Fruit fly (Drosophila melanogaster) whole organism, embryonic: ENCODE results near the gene Spec2.

Source experiments
- Ada2b ChIP-seq: fragments of 200-800 bp; sonication (Bioruptor generic); IDR thresholded peaks from 2 replicates; pipeline ENCODE4 v1.3.6; 2022; ENCODE audit warnings: missing biosample characterization, missing genetic modification characterization
- CG12769 ChIP-seq: fragments of 200-800 bp; sonication (Bioruptor generic); optimal IDR thresholded peaks from 2 replicates; lab custom pipeline; 2019; ENCODE audit warnings: missing biosample characterization, mild to moderate bottlenecking, missing genetic modification characterization, moderate library complexity
- CG13775 ChIP-seq: fragments of 200-800 bp; sonication (Bioruptor generic); optimal IDR thresholded peaks from 3 replicates; lab custom pipeline; 2017; ENCODE audit warnings: missing biosample characterization, mild to moderate bottlenecking, missing genetic modification characterization
- CG14050 ChIP-seq: fragments of 200-800 bp; sonication (Bioruptor generic); IDR thresholded peaks from 3 replicates; pipeline ENCODE4 v1.3.6; 2022; ENCODE audit warnings: missing biosample characterization, missing genetic modification characterization
- CG1603 ChIP-seq: fragments of 200-800 bp; sonication (Bioruptor generic); optimal IDR thresholded peaks from 2 replicates; lab custom pipeline; 2019; ENCODE audit warnings: missing biosample characterization, mild to moderate bottlenecking, missing genetic modification characterization, moderate library complexity
- CG17359 ChIP-seq: fragments of 200-800 bp; sonication (Bioruptor generic); optimal IDR thresholded peaks from 3 replicates; lab custom pipeline; 2018; ENCODE audit warnings: missing biosample characterization, mild to moderate bottlenecking, missing genetic modification characterization, moderate library complexity
- CG17829 ChIP-seq: fragments of 200-800 bp; optimal IDR thresholded peaks from 2 replicates; lab custom pipeline; 2019; ENCODE audit warnings: missing biosample characterization, mild to moderate bottlenecking, missing genetic modification characterization, moderate library complexity
- CG17912 ChIP-seq: fragments of 200-800 bp; sonication (Bioruptor generic); optimal IDR thresholded peaks from 2 replicates; lab custom pipeline; 2018; ENCODE audit warnings: missing biosample characterization, mild to moderate bottlenecking, missing genetic modification characterization
- CG18011 ChIP-seq: fragments of 200-800 bp; sonication (Bioruptor generic); optimal IDR thresholded peaks from 2 replicates; lab custom pipeline; 2017; ENCODE audit warnings: missing biosample characterization, missing genetic modification characterization, mild to moderate bottlenecking, moderate library complexity, missing genotype
- CG2712 ChIP-seq: fragments of 200-800 bp; optimal IDR thresholded peaks from 3 replicates; lab custom pipeline; 2019; ENCODE audit warnings: missing biosample characterization, mild to moderate bottlenecking, missing genetic modification characterization, moderate library complexity
- CG30020 ChIP-seq: fragments of 200-800 bp; optimal IDR thresholded peaks from 2 replicates; lab custom pipeline; 2019; ENCODE audit warnings: missing biosample characterization, mild to moderate bottlenecking, missing genetic modification characterization, moderate library complexity
- CG3163 ChIP-seq: fragments of 200-800 bp; sonication (Bioruptor generic); optimal IDR thresholded peaks from 3 replicates; lab custom pipeline; 2016; ENCODE audit warnings: missing biosample characterization, missing genetic modification characterization
- CG4282 ChIP-seq: fragments of 200-800 bp; sonication (Bioruptor generic); optimal IDR thresholded peaks from 2 replicates; lab custom pipeline; 2016; ENCODE audit warnings: missing biosample characterization, missing genetic modification characterization
- CG4707 ChIP-seq: fragments of 200-800 bp; sonication (Bioruptor generic); optimal IDR thresholded peaks from 2 replicates; lab custom pipeline; 2018; ENCODE audit warnings: missing biosample characterization, mild to moderate bottlenecking, missing genetic modification characterization, moderate library complexity
- CG6654 ChIP-seq: fragments of 200-800 bp; sonication (Bioruptor generic); optimal IDR thresholded peaks from 2 replicates; lab custom pipeline; 2017; ENCODE audit warnings: missing biosample characterization, mild to moderate bottlenecking, missing genetic modification characterization
- CG8924 ChIP-seq: fragments of 200-800 bp; optimal IDR thresholded peaks from 3 replicates; lab custom pipeline; 2019; ENCODE audit warnings: missing biosample characterization, mild to moderate bottlenecking, missing genetic modification characterization, moderate library complexity
- CG9215 ChIP-seq: fragments of 200-800 bp; sonication (Bioruptor generic); IDR thresholded peaks from 2 replicates; pipeline ENCODE4 v1.3.6; 2022; ENCODE audit warnings: missing biosample characterization, missing genetic modification characterization
- Ets97D ChIP-seq: fragments of 200-800 bp; sonication (Bioruptor generic); optimal IDR thresholded peaks from 3 replicates; lab custom pipeline; 2016; ENCODE audit warnings: missing biosample characterization, missing genetic modification characterization
- Hey ChIP-seq: fragments of 200-800 bp; sonication (Bioruptor generic); optimal IDR thresholded peaks from 3 replicates; lab custom pipeline; 2018; ENCODE audit warnings: missing biosample characterization, mild to moderate bottlenecking, missing genetic modification characterization
- Max ChIP-seq: fragments of 200-800 bp; sonication (Bioruptor generic); optimal IDR thresholded peaks from 2 replicates; lab custom pipeline; 2016; ENCODE audit warnings: missing biosample characterization, mild to moderate bottlenecking, missing genetic modification characterization
- Med ChIP-seq: fragments of 200-800 bp; sonication (Bioruptor generic); peaks from one replicate; lab custom pipeline; 2016; ENCODE audit warnings: missing biosample characterization, missing genetic modification characterization, mild to moderate bottlenecking, inconsistent platforms, moderate library complexity
- Opbp ChIP-seq: fragments of 200-800 bp; sonication (Bioruptor generic); IDR thresholded peaks from 3 replicates; pipeline ENCODE4 v1.3.6; 2022; ENCODE audit warnings: missing biosample characterization, missing genetic modification characterization; ENCODE audit not compliant: partially characterized antibody
- Six4 ChIP-seq: fragments of 200-800 bp; sonication (Bioruptor generic); optimal IDR thresholded peaks from 2 replicates; lab custom pipeline; 2016; ENCODE audit warnings: missing biosample characterization, missing genetic modification characterization
- Trl ChIP-seq, 3 experiments: fragments of >200 bp in 2 of 3; fragments of 200-800 bp in 1 of 3; sonication (Bioruptor generic) in 1 of 3; optimal IDR thresholded peaks; 2 replicates in 1 of 3; 3 replicates in 2 of 3; lab custom pipeline; 2016 to 2017; ENCODE audit warnings: missing biosample characterization in 1 of 3, missing genetic modification characterization in 1 of 3
- YL-1 ChIP-seq: fragments of 200-800 bp; sonication (Bioruptor generic); optimal IDR thresholded peaks from 3 replicates; lab custom pipeline; 2017; ENCODE audit warnings: missing biosample characterization, mild to moderate bottlenecking, missing genetic modification characterization
- bigmax ChIP-seq: fragments of 200-800 bp; sonication (Bioruptor generic); optimal IDR thresholded peaks from 2 replicates; lab custom pipeline; 2018; ENCODE audit warnings: missing biosample characterization, mild to moderate bottlenecking, missing genetic modification characterization
- caup ChIP-seq: fragments of 200-800 bp; sonication (Bioruptor generic); optimal IDR thresholded peaks from 3 replicates; lab custom pipeline; 2017; ENCODE audit warnings: missing biosample characterization, mild to moderate bottlenecking, missing genetic modification characterization, moderate library complexity; ENCODE audit not compliant: severe bottlenecking
- cg ChIP-seq: fragments of 200-800 bp; sonication (Bioruptor generic); optimal IDR thresholded peaks from 3 replicates; lab custom pipeline; 2019; ENCODE audit warnings: missing biosample characterization, mild to moderate bottlenecking, missing genetic modification characterization, moderate library complexity
- corto ChIP-seq: fragments of 200-800 bp; sonication (Bioruptor generic); optimal IDR thresholded peaks from 2 replicates; lab custom pipeline; 2016; ENCODE audit warnings: missing biosample characterization, mild to moderate bottlenecking, missing genetic modification characterization, moderate library complexity
- croc ChIP-seq: fragments of 200-800 bp; sonication (Bioruptor generic); conservative IDR thresholded peaks from 3 replicates; pipeline ENCODE4 v1.3.6; 2022; ENCODE audit warnings: missing biosample characterization, missing genetic modification characterization
- dysf ChIP-seq: fragments of 200-800 bp; sonication (Bioruptor generic); IDR thresholded peaks from 3 replicates; pipeline ENCODE4 v1.3.6; 2022; ENCODE audit warnings: missing biosample characterization, missing genetic modification characterization
- en ChIP-seq: fragments of 200-800 bp; sonication (Bioruptor generic); optimal IDR thresholded peaks from 2 replicates; lab custom pipeline; 2016; ENCODE audit warnings: missing biosample characterization, missing genetic modification characterization
- gfzf ChIP-seq: fragments of 200-800 bp; sonication (Bioruptor generic); optimal IDR thresholded peaks from 2 replicates; lab custom pipeline; 2016; ENCODE audit warnings: missing biosample characterization, mild to moderate bottlenecking, missing genetic modification characterization, moderate library complexity
- ind ChIP-seq: fragments of 200-800 bp; sonication (Bioruptor generic); optimal IDR thresholded peaks from 3 replicates; lab custom pipeline; 2016; ENCODE audit warnings: missing biosample characterization, missing genetic modification characterization
- kni ChIP-seq: fragments of 200-800 bp; sonication (Bioruptor generic); optimal IDR thresholded peaks from 3 replicates; lab custom pipeline; 2017; ENCODE audit warnings: mild to moderate bottlenecking, missing biosample characterization, missing genetic modification reagents, missing genetic modification characterization
- lilli ChIP-seq: fragments of 200-800 bp; sonication (Bioruptor generic); optimal IDR thresholded peaks from 3 replicates; lab custom pipeline; 2016; ENCODE audit warnings: missing biosample characterization, missing genetic modification characterization
- lov ChIP-seq, 2 experiments: fragments of 200-800 bp in 1 of 2; fragments of >200 bp in 1 of 2; sonication (Bioruptor generic) in 1 of 2; IDR thresholded peaks in 1 of 2; optimal IDR thresholded peaks in 1 of 2; 2 replicates in 1 of 2; 3 replicates in 1 of 2; pipeline versions ENCODE4 v1.3.6 to Lab custom; 2017 to 2022; ENCODE audit warnings: missing biosample characterization in 1 of 2, missing genetic modification characterization in 1 of 2
- maf-S ChIP-seq: fragments of 200-800 bp; sonication (Bioruptor generic); optimal IDR thresholded peaks from 2 replicates; lab custom pipeline; 2016; ENCODE audit warnings: missing biosample characterization, missing genetic modification characterization
- pfk ChIP-seq: fragments of 200-800 bp; sonication (Bioruptor generic); optimal IDR thresholded peaks from 2 replicates; lab custom pipeline; 2018; ENCODE audit warnings: missing biosample characterization, mild to moderate bottlenecking, missing genetic modification characterization, moderate library complexity
- psq ChIP-seq: fragments of 200-800 bp; sonication (Bioruptor generic); optimal IDR thresholded peaks from 2 replicates; lab custom pipeline; 2017; ENCODE audit warnings: missing biosample characterization, missing genetic modification characterization
- ranshi ChIP-seq: fragments of 200-800 bp; sonication (Bioruptor generic); IDR thresholded peaks from 2 replicates; pipeline ENCODE4 v1.3.6; 2022; ENCODE audit warnings: missing biosample characterization, missing genetic modification characterization
- scrt ChIP-seq: fragments of 200-800 bp; sonication (Bioruptor generic); optimal IDR thresholded peaks from 2 replicates; lab custom pipeline; 2018; ENCODE audit warnings: missing biosample characterization, mild to moderate bottlenecking, missing genetic modification characterization, moderate library complexity
- sens ChIP-seq: fragments of 200-800 bp; sonication (Bioruptor generic); peaks from one replicate; lab custom pipeline; 2016; ENCODE audit warnings: missing biosample characterization, missing genetic modification characterization
- stwl ChIP-seq: fragments of 200-800 bp; sonication (Bioruptor generic); optimal IDR thresholded peaks from 3 replicates; lab custom pipeline; 2018; ENCODE audit warnings: missing biosample characterization, mild to moderate bottlenecking, missing genetic modification characterization, moderate library complexity
- twi ChIP-seq: fragments of 200-800 bp; optimal IDR thresholded peaks from 2 replicates; lab custom pipeline; 2019; ENCODE audit warnings: missing biosample characterization, mild to moderate bottlenecking, missing genetic modification characterization, moderate library complexity
- vfl ChIP-seq: fragments of 200-800 bp; sonication (Bioruptor generic); optimal IDR thresholded peaks from 2 replicates; lab custom pipeline; 2016; ENCODE audit warnings: missing biosample characterization, missing genetic modification characterization
- vnd ChIP-seq: fragments of 200-800 bp; sonication (Bioruptor generic); IDR thresholded peaks from 3 replicates; pipeline ENCODE4 v1.3.6; 2022; ENCODE audit warnings: missing biosample characterization, missing genetic modification characterization; ENCODE audit not compliant: partially characterized antibody
- wor ChIP-seq: fragments of 200-800 bp; sonication (Bioruptor generic); IDR thresholded peaks from 2 replicates; pipeline ENCODE4 v1.3.6; 2022; ENCODE audit warnings: missing biosample characterization, missing genetic modification characterization

Spec2 gene

DNA sequence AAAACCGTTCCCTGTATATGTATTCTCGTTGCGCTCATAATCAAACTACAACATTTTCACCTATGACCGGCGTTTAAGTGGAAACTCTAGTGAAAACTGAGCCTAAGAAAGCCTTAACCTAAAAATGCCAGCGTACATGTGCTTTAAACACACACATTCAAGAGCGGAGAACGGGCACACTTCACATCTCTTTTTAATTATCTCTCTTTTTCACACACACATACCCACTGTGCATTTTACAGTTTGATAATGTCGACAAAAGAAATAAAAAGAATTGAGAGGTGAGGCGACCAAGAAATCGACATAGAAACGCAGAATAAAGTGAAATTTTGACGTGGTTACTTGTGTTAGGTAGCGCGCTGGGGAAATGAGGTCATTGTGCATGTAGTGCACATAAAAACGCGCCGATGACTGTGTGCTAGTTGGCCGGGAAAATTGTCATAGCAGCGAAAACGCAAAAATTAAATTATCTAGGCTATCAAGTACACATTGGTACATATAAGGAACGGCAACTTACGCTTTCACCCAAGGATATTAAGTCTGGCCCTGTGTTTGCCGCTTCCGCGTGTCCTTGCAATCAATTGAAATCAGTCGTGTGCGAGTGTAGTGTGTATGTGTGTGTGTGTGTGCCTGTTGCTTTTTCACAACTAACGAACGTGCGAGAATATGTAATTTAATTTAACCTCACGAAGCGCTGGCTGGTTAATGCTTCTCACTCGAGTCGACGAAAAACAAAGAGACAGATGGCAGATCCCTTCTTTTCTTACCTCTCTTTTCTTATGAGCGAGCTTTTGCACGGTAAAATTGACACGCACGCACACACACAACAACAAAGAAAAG, 24.2 kb downstream of the Spec2 start (continued):
- peak in 1 of 2 experiments; percentile 33 for TF ChIP-seq Trl (optimal IDR thresholded peaks at IDR 0.05; lab: Kevin White, UChicago)
- no peak for TF ChIP-seq Trl (GFP tag; optimal IDR thresholded peaks at IDR 0.05; lab: Kevin White, UChicago)
- TF ChIP-seq CG30020 (tag; lab: Kevin White, UChicago) = peak; percentile 13
- TF ChIP-seq YL-1 = peak; percentile 75
- TF ChIP-seq Max = peak; percentile 61
- peak; percentile 58 for TF ChIP-seq gfzf (GFP tag; lab: Kevin White, UChicago)
- no peak for TF ChIP-seq vfl
- no peak for TF ChIP-seq CG17829 (tag; lab: Kevin White, UChicago)
- no peak for TF ChIP-seq vnd
- TF ChIP-seq Six4 (GFP tag; lab: Kevin White, UChicago) = no peak
- TF ChIP-seq lov (optimal IDR thresholded peaks at IDR 0.05; lab: Kevin White, UChicago) = no peak
- no peak for TF ChIP-seq lov (GFP tag; IDR thresholded peaks at IDR 0.05; lab: Robert Waterston, UW)
- TF ChIP-seq CG9215 (GFP tag; lab: Robert Waterston, UW) = no peak
- TF ChIP-seq CG13775 = no peak
- TF ChIP-seq Hey (tag; lab: Kevin White, UChicago) = no peak
- TF ChIP-seq ranshi (GFP tag; lab: Robert Waterston, UW) = no peak
- TF ChIP-seq stwl (tag; lab: Kevin White, UChicago) = peak; percentile 21
- TF ChIP-seq caup = no peak
- peak; percentile 61 for TF ChIP-seq CG17912 (GFP tag; lab: Kevin White, UChicago)
- no peak for TF ChIP-seq kni (GFP tag; lab: Kevin White, UChicago)
- TF ChIP-seq CG14050 (GFP tag; lab: Robert Waterston, UW) = no peak
- TF ChIP-seq CG4282 (GFP tag; lab: Kevin White, UChicago) = peak; percentile 43
- no peak for TF ChIP-seq Ada2b
- TF ChIP-seq Med (GFP tag; lab: Kevin White, UChicago) = peak; percentile 70
- TF ChIP-seq psq (GFP tag; lab: Kevin White, UChicago) = no peak
- peak; percentile 10 for TF ChIP-seq lilli
- peak; percentile 35 for TF ChIP-seq sens (GFP tag; lab: Kevin White, UChicago)
- TF ChIP-seq CG8924 (tag; lab: Kevin White, UChicago) = no peak
- TF ChIP-seq CG2712 (tag; lab: Kevin White, UChicago) = peak; percentile 27
- no peak for TF ChIP-seq croc (GFP tag; lab: Robert Waterston, UW)
- peak; percentile 3 for TF ChIP-seq pfk (GFP tag; lab: Kevin White, UChicago)
- no peak for TF ChIP-seq en (GFP tag; lab: Kevin White, UChicago)
- TF ChIP-seq maf-S = no peak
- peak; percentile 22 for TF ChIP-seq CG1603 (tag; lab: Kevin White, UChicago)
- TF ChIP-seq CG12769 (tag; lab: Kevin White, UChicago) = peak; percentile 24
- TF ChIP-seq twi = peak; percentile 8
- TF ChIP-seq dysf (GFP tag; lab: Robert Waterston, UW) = no peak
- TF ChIP-seq cg (GFP tag; lab: Kevin White, UChicago) = peak; percentile 76
- TF ChIP-seq corto (GFP tag; lab: Kevin White, UChicago) = no peak
- no peak for TF ChIP-seq wor (GFP tag; lab: Robert Waterston, UW)
- TF ChIP-seq scrt (GFP tag; lab: Kevin White, UChicago) = peak; percentile 86
- no peak for TF ChIP-seq CG18011 (GFP tag; lab: Kevin White, UChicago)
- TF ChIP-seq Ets97D (GFP tag; lab: Kevin White, UChicago) = no peak
- TF ChIP-seq ind = no peak
- TF ChIP-seq Opbp (GFP tag; lab: Robert Waterston, UW) = no peak
- TF ChIP-seq CG17359 (tag; lab: Kevin White, UChicago) = peak; percentile 9
- peak; percentile 97 for TF ChIP-seq bigmax (GFP tag; lab: Kevin White, UChicago)
- TF ChIP-seq CG6654 (GFP tag; lab: Kevin White, UChicago) = peak; percentile 53
- peak; percentile 13 for TF ChIP-seq CG3163
- peak; percentile 65 for TF ChIP-seq CG4707 (GFP tag; lab: Kevin White, UChicago)
